Worm (Caenorhabditis elegans): ENCODE data around the gene T08G2.2.

DNA sequence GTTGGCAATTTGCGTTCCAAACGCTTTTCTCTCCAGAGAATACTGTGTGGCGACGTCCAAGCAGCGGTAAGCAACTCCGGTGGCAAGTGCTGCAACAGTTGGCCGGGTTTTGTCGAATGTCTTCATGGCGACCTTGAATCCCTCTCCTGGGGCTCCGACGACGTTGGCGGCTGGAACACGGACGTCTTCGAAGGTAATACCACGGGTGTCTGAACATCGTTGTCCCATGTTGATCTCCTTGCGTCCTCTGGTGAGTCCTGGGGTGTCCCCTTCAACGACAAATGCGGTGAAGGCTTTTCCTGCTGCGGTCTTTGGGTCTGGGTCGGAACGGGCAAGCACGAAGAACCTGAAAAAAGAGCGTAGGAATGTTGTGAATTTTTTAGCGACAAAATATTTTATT, 6.6 kb upstream of the T08G2.2 start:
- no peak for TF ChIP-seq nhr-11 (tag; optimal IDR thresholded peaks at IDR 0.05)
- no peak for TF ChIP-seq elt-1 (tag; optimal IDR thresholded peaks at IDR 0.05)
- TF ChIP-seq aly-2 (tag; optimal IDR thresholded peaks at IDR 0.05), result no peak
- TF ChIP-seq ama-1 (optimal IDR thresholded peaks at IDR 0.05), result no peak
- TF ChIP-seq elt-3 (tag; optimal IDR thresholded peaks at IDR 0.05), result no peak
- no peak for TF ChIP-seq nhr-28 (tag; optimal IDR thresholded peaks at IDR 0.05)
- TF ChIP-seq ceh-16 (tag; optimal IDR thresholded peaks at IDR 0.05), result no peak
- TF ChIP-seq lsy-12 (tag; optimal IDR thresholded peaks at IDR 0.05), result no peak
